Fruit fly (Drosophila melanogaster) whole organism, embryonic: ENCODE data around the gene dec.

Source experiments
- Adf1 ChIP-seq: fragments of 200-800 bp; sonication (Bioruptor generic); IDR thresholded peaks from 2 replicates; pipeline ENCODE4 v1.3.6; 2022; ENCODE audit warnings: missing biosample characterization, missing genetic modification characterization
- B-H2 ChIP-seq: fragments of 200-800 bp; sonication (Bioruptor generic); optimal IDR thresholded peaks from 2 replicates; lab custom pipeline; 2018; ENCODE audit warnings: missing biosample characterization, mild to moderate bottlenecking, missing genetic modification characterization
- Blimp-1 ChIP-seq: fragments of 200-800 bp; sonication (Bioruptor generic); optimal IDR thresholded peaks from 3 replicates; lab custom pipeline; 2018; ENCODE audit warnings: missing biosample characterization, missing genetic modification characterization, mild to moderate bottlenecking, moderate library complexity, missing genetic modification reagents
- CG10462 ChIP-seq: fragments of 200-800 bp; sonication (Bioruptor generic); optimal IDR thresholded peaks from 2 replicates; lab custom pipeline; 2016; ENCODE audit warnings: missing biosample characterization, missing genetic modification characterization
- CG14667 ChIP-seq: fragments of 200-800 bp; sonication (Bioruptor generic); IDR thresholded peaks from 2 replicates; pipeline ENCODE4 v1.3.6; 2022; ENCODE audit warnings: missing biosample characterization, missing genetic modification characterization
- CG17568 ChIP-seq: fragments of 200-800 bp; sonication (Bioruptor generic); optimal IDR thresholded peaks from 2 replicates; lab custom pipeline; 2018; ENCODE audit warnings: missing biosample characterization, mild to moderate bottlenecking, missing genetic modification characterization, moderate library complexity
- CG18011 ChIP-seq: fragments of 200-800 bp; sonication (Bioruptor generic); optimal IDR thresholded peaks from 2 replicates; lab custom pipeline; 2017; ENCODE audit warnings: missing biosample characterization, missing genetic modification characterization, mild to moderate bottlenecking, moderate library complexity, missing genotype
- CG2129 ChIP-seq: fragments of 200-800 bp; sonication (Bioruptor generic); IDR thresholded peaks from 2 replicates; pipeline ENCODE4 v1.3.6; 2022; ENCODE audit warnings: missing biosample characterization, missing genetic modification characterization; ENCODE audit not compliant: partially characterized antibody
- CG32767 ChIP-seq: fragments of 200-800 bp; sonication (Bioruptor generic); IDR thresholded peaks from 2 replicates; pipeline ENCODE4 v1.3.6; 2022; ENCODE audit warnings: missing biosample characterization, missing genetic modification characterization
- CG3407 ChIP-seq: fragments of 200-800 bp; sonication (Bioruptor generic); optimal IDR thresholded peaks from 2 replicates; lab custom pipeline; 2018; ENCODE audit warnings: missing biosample characterization, mild to moderate bottlenecking, missing genetic modification characterization
- CG3847 ChIP-seq: fragments of 200-800 bp; sonication (Bioruptor generic); IDR thresholded peaks from 2 replicates; pipeline ENCODE4 v1.3.6; 2022; ENCODE audit warnings: missing biosample characterization, missing genetic modification characterization
- CG4707 ChIP-seq: fragments of 200-800 bp; sonication (Bioruptor generic); optimal IDR thresholded peaks from 2 replicates; lab custom pipeline; 2018; ENCODE audit warnings: missing biosample characterization, mild to moderate bottlenecking, missing genetic modification characterization, moderate library complexity
- CG4730 ChIP-seq: fragments of 200-800 bp; sonication (Bioruptor generic); IDR thresholded peaks from 2 replicates; pipeline ENCODE4 v1.3.6; 2022; ENCODE audit warnings: missing biosample characterization, missing genetic modification characterization
- CG4820 ChIP-seq: fragments of 200-800 bp; sonication (Bioruptor generic); optimal IDR thresholded peaks from 3 replicates; lab custom pipeline; 2016; ENCODE audit warnings: missing biosample characterization, missing genetic modification characterization
- CG5245 ChIP-seq: fragments of 200-800 bp; sonication (Bioruptor generic); optimal IDR thresholded peaks from 3 replicates; lab custom pipeline; 2016; ENCODE audit warnings: missing biosample characterization, missing genetic modification characterization
- CG6683 ChIP-seq: fragments of 200-800 bp; sonication (Bioruptor generic); optimal IDR thresholded peaks from 2 replicates; lab custom pipeline; 2017; ENCODE audit warnings: missing biosample characterization, mild to moderate bottlenecking, missing genetic modification characterization, missing genetic modification reagents
- CG6689 ChIP-seq: fragments of 200-800 bp; sonication (Bioruptor generic); IDR thresholded peaks from 2 replicates; pipeline ENCODE4 v1.3.6; 2022; ENCODE audit warnings: missing biosample characterization, missing genetic modification characterization
- CG6813 ChIP-seq: fragments of 200-800 bp; sonication (Bioruptor generic); optimal IDR thresholded peaks from 2 replicates; lab custom pipeline; 2017; ENCODE audit warnings: missing biosample characterization, missing genetic modification characterization, mild to moderate bottlenecking, moderate library complexity, missing genetic modification reagents
- Dbx ChIP-seq: fragments of 200-800 bp; sonication (Bioruptor generic); IDR thresholded peaks from 3 replicates; pipeline ENCODE4 v1.3.6; 2022; ENCODE audit warnings: missing biosample characterization, missing genetic modification characterization
- E2f1 ChIP-seq: fragments of 200-800 bp; sonication (Bioruptor generic); IDR thresholded peaks from 2 replicates; pipeline ENCODE4 v1.3.6; 2022; ENCODE audit warnings: missing biosample characterization, missing genetic modification characterization
- Hsf ChIP-seq: fragments of 200-800 bp; sonication (Bioruptor generic); optimal IDR thresholded peaks from 3 replicates; lab custom pipeline; 2016; ENCODE audit warnings: missing biosample characterization, missing genetic modification characterization
- Max ChIP-seq: fragments of 200-800 bp; sonication (Bioruptor generic); optimal IDR thresholded peaks from 2 replicates; lab custom pipeline; 2016; ENCODE audit warnings: missing biosample characterization, mild to moderate bottlenecking, missing genetic modification characterization
- Med ChIP-seq: fragments of 200-800 bp; sonication (Bioruptor generic); peaks from one replicate; lab custom pipeline; 2016; ENCODE audit warnings: missing biosample characterization, missing genetic modification characterization, mild to moderate bottlenecking, inconsistent platforms, moderate library complexity
- Meics ChIP-seq: fragments of 200-800 bp; sonication (Bioruptor generic); optimal IDR thresholded peaks from 2 replicates; lab custom pipeline; 2017; ENCODE audit warnings: missing biosample characterization, mild to moderate bottlenecking, missing genetic modification characterization
- Nf-YA ChIP-seq: fragments of 200-800 bp; sonication (Bioruptor generic); IDR thresholded peaks from 2 replicates; pipeline ENCODE4 v1.3.6; 2022; ENCODE audit warnings: missing biosample characterization, missing genetic modification characterization
- NfI ChIP-seq: fragments of 200-800 bp; sonication (Bioruptor generic); optimal IDR thresholded peaks from 3 replicates; lab custom pipeline; 2018; ENCODE audit warnings: missing biosample characterization, mild to moderate bottlenecking, missing genetic modification characterization, moderate library complexity
- Poxn ChIP-seq: fragments of 200-800 bp; sonication (Bioruptor generic); IDR thresholded peaks from 2 replicates; pipeline ENCODE4 v1.3.6; 2022; ENCODE audit warnings: missing biosample characterization, missing genetic modification characterization
- Scr ChIP-seq: fragments of 200-800 bp; sonication (Bioruptor generic); IDR thresholded peaks from 2 replicates; pipeline ENCODE4 v1.3.6; 2022; ENCODE audit warnings: missing biosample characterization, missing genetic modification characterization; ENCODE audit not compliant: partially characterized antibody
- Sox102F ChIP-seq: fragments of 200-800 bp; sonication (Bioruptor generic); optimal IDR thresholded peaks from 2 replicates; lab custom pipeline; 2018; ENCODE audit warnings: missing biosample characterization, mild to moderate bottlenecking, missing genetic modification characterization, moderate library complexity
- Spps ChIP-seq: fragments of 200-800 bp; sonication (Bioruptor generic); optimal IDR thresholded peaks from 2 replicates; lab custom pipeline; 2018; ENCODE audit warnings: missing biosample characterization, mild to moderate bottlenecking, missing genetic modification characterization
- Trl ChIP-seq, 3 experiments: fragments of >200 bp in 2 of 3; fragments of 200-800 bp in 1 of 3; sonication (Bioruptor generic) in 1 of 3; optimal IDR thresholded peaks; 2 replicates in 1 of 3; 3 replicates in 2 of 3; lab custom pipeline; 2016 to 2017; ENCODE audit warnings: missing biosample characterization in 1 of 3, missing genetic modification characterization in 1 of 3
- aop ChIP-seq: fragments of 200-800 bp; sonication (Bioruptor generic); IDR thresholded peaks from 2 replicates; pipeline ENCODE4 v1.3.6; 2022; ENCODE audit warnings: missing biosample characterization, missing genetic modification characterization
- bigmax ChIP-seq: fragments of 200-800 bp; sonication (Bioruptor generic); optimal IDR thresholded peaks from 2 replicates; lab custom pipeline; 2018; ENCODE audit warnings: missing biosample characterization, mild to moderate bottlenecking, missing genetic modification characterization
- danr ChIP-seq: fragments of 200-800 bp; sonication (Bioruptor generic); IDR thresholded peaks from 2 replicates; pipeline ENCODE4 v1.3.6; 2022; ENCODE audit warnings: missing biosample characterization, missing genetic modification characterization
- ems ChIP-seq: fragments of 200-800 bp; sonication (Bioruptor generic); optimal IDR thresholded peaks from 3 replicates; lab custom pipeline; 2016; ENCODE audit warnings: missing biosample characterization, missing genetic modification characterization
- ftz-f1 ChIP-seq: fragments of 200-800 bp; sonication (Bioruptor generic); optimal IDR thresholded peaks from 2 replicates; lab custom pipeline; 2016; ENCODE audit warnings: missing biosample characterization, missing genetic modification characterization
- gcm ChIP-seq: fragments of 200-800 bp; sonication (Bioruptor generic); optimal IDR thresholded peaks from 2 replicates; lab custom pipeline; 2019; ENCODE audit warnings: missing biosample characterization, mild to moderate bottlenecking, missing genetic modification characterization, moderate library complexity
- h ChIP-seq: fragments of >200 bp; optimal IDR thresholded peaks from 2 replicates; lab custom pipeline; 2017
- her ChIP-seq: fragments of 200-800 bp; sonication (Bioruptor generic); optimal IDR thresholded peaks from 2 replicates; lab custom pipeline; 2016; ENCODE audit warnings: missing biosample characterization, missing genetic modification characterization
- ind ChIP-seq: fragments of 200-800 bp; sonication (Bioruptor generic); optimal IDR thresholded peaks from 3 replicates; lab custom pipeline; 2016; ENCODE audit warnings: missing biosample characterization, missing genetic modification characterization
- lab ChIP-seq: fragments of 200-800 bp; sonication (Bioruptor generic); optimal IDR thresholded peaks from 3 replicates; lab custom pipeline; 2017; ENCODE audit warnings: missing biosample characterization, missing genetic modification characterization, mild to moderate bottlenecking, moderate library complexity, missing genetic modification reagents
- onecut ChIP-seq: fragments of 200-800 bp; sonication (Bioruptor generic); IDR thresholded peaks from 2 replicates; pipeline ENCODE4 v1.3.6; 2022; ENCODE audit warnings: missing biosample characterization, missing genetic modification characterization
- psq ChIP-seq: fragments of 200-800 bp; sonication (Bioruptor generic); optimal IDR thresholded peaks from 2 replicates; lab custom pipeline; 2017; ENCODE audit warnings: missing biosample characterization, missing genetic modification characterization
- ranshi ChIP-seq: fragments of 200-800 bp; sonication (Bioruptor generic); IDR thresholded peaks from 2 replicates; pipeline ENCODE4 v1.3.6; 2022; ENCODE audit warnings: missing biosample characterization, missing genetic modification characterization
- row ChIP-seq: fragments of 200-800 bp; sonication (Bioruptor generic); IDR thresholded peaks from 3 replicates; pipeline ENCODE4 v1.3.6; 2022; ENCODE audit warnings: missing biosample characterization, missing genetic modification characterization
- sima ChIP-seq: fragments of 200-800 bp; sonication (Bioruptor generic); optimal IDR thresholded peaks from 2 replicates; lab custom pipeline; 2016; ENCODE audit warnings: missing biosample characterization, missing genetic modification characterization
- sisA ChIP-seq: fragments of 200-800 bp; sonication (Bioruptor generic); IDR thresholded peaks from 2 replicates; pipeline ENCODE4 v1.3.6; 2022; ENCODE audit warnings: missing biosample characterization, missing genetic modification characterization
- sna ChIP-seq: fragments of 200-800 bp; sonication (Bioruptor generic); IDR thresholded peaks from 2 replicates; pipeline ENCODE4 v1.3.6; 2022; ENCODE audit warnings: missing biosample characterization, missing genetic modification characterization; ENCODE audit not compliant: partially characterized antibody
- sqz ChIP-seq: fragments of 200-800 bp; sonication (Bioruptor generic); optimal IDR thresholded peaks from 3 replicates; lab custom pipeline; 2018; ENCODE audit warnings: missing biosample characterization, mild to moderate bottlenecking, missing genetic modification characterization
- toy ChIP-seq: fragments of 200-800 bp; sonication (Bioruptor generic); IDR thresholded peaks from 2 replicates; pipeline ENCODE4 v1.3.6; 2022; ENCODE audit warnings: missing biosample characterization, missing genetic modification characterization
- tx ChIP-seq: fragments of 200-800 bp; sonication (Bioruptor generic); optimal IDR thresholded peaks from 2 replicates; lab custom pipeline; 2016; ENCODE audit warnings: missing biosample characterization, missing genetic modification characterization
- zen ChIP-seq: fragments of 200-800 bp; sonication (Bioruptor generic); optimal IDR thresholded peaks from 3 replicates; lab custom pipeline; 2018; ENCODE audit warnings: missing biosample characterization, mild to moderate bottlenecking, missing genetic modification characterization, moderate library complexity

The dec gene

DNA sequence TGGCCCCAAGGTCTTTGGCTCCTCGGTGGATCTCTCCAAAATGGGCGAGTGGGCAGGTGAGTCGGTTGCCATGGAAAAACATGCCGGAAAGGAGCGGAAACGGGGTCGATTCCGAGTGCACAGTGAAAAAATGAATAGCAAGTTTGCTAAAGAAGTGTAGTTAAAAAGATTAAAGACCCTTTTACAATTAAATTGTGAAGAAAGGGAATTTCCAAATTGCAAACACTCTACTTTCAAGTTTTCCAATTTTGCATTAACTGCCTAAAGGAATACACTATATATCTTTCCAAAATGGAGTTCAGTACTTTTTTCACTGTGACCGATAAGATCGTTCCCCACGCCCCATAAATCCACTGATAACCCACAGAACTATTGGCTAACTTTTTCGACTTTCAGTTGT lies 36.5 kb upstream of the dec start (continued):
- TF ChIP-seq CG4707 (GFP tag; lab: Kevin White, UChicago) (no peak), ftz-f1 (GFP tag; lab: Kevin White, UChicago) (no peak), zen (tag; lab: Kevin White, UChicago) (no peak), CG10462 (GFP tag; lab: Kevin White, UChicago) (no peak), gcm (GFP tag; lab: Kevin White, UChicago) (no peak), sisA (GFP tag; lab: Robert Waterston, UW) (peak; percentile 17; the same call in 1 of the 2 replicates), CG4820 (peak; percentile 5), Nf-YA (GFP tag; lab: Robert Waterston, UW) (no peak), onecut (0 out of 2 replicates have a peak, but pooled peaks have one; percentile 15), psq (GFP tag; lab: Kevin White, UChicago) (no peak), CG3407 (GFP tag; lab: Kevin White, UChicago) (no peak), ind (GFP tag; lab: Kevin White, UChicago) (peak; percentile 12), CG6683 (no peak), CG3847 (GFP tag; lab: Robert Waterston, UW) (no peak), danr (GFP tag; lab: Robert Waterston, UW) (no peak), lab (GFP tag; lab: Kevin White, UChicago) (peak; percentile 63), CG18011 (no peak), Max (no peak), Dbx (GFP tag; lab: Robert Waterston, UW) (no peak), row (GFP tag; lab: Robert Waterston, UW) (peak; percentile 60; the same call in 2 of the 3 replicates), E2f1 (GFP tag; lab: Robert Waterston, UW) (peak; percentile 34; the same call in 1 of the 2 replicates), Meics (GFP tag; lab: Kevin White, UChicago) (peak; percentile 42), her (GFP tag; lab: Kevin White, UChicago) (no peak), bigmax (no peak), Spps (tag; lab: Kevin White, UChicago) (no peak), CG5245 (GFP tag; lab: Kevin White, UChicago) (no peak), Scr (GFP tag; lab: Robert Waterston, UW) (no peak), Hsf (GFP tag; lab: Kevin White, UChicago) (no peak), B-H2 (GFP tag; lab: Kevin White, UChicago) (no peak), CG32767 (GFP tag; lab: Robert Waterston, UW) (no peak), CG17568 (GFP tag; lab: Kevin White, UChicago) (no peak), Med (GFP tag; lab: Kevin White, UChicago) (peak; percentile 79), Poxn (GFP tag; lab: Robert Waterston, UW) (no peak), sna (GFP tag; lab: Robert Waterston, UW) (no peak), ranshi (GFP tag; lab: Robert Waterston, UW) (0 out of 2 replicates have a peak, but pooled peaks have one; percentile 36), CG2129 (GFP tag; lab: Robert Waterston, UW) (no peak), NfI (GFP tag; lab: Kevin White, UChicago) (no peak), Trl (optimal IDR thresholded peaks at IDR 0.05; lab: Kevin White, UChicago) (no peak), Trl (GFP tag; optimal IDR thresholded peaks at IDR 0.05; lab: Kevin White, UChicago) (no peak), tx (GFP tag; lab: Kevin White, UChicago) (no peak), Adf1 (GFP tag; lab: Robert Waterston, UW) (no peak), ems (no peak), h (no peak), Sox102F (GFP tag; lab: Kevin White, UChicago) (no peak), aop (GFP tag; lab: Robert Waterston, UW) (no peak), sima (GFP tag; lab: Kevin White, UChicago) (no peak), CG14667 (no peak), CG4730 (no peak), CG6813 (GFP tag; lab: Kevin White, UChicago) (no peak), toy (GFP tag; lab: Robert Waterston, UW) (no peak), Blimp-1 (GFP tag; lab: Kevin White, UChicago) (no peak), sqz (GFP tag; lab: Kevin White, UChicago) (no peak), CG6689 (no peak)
